Worm (Caenorhabditis elegans) whole organism, midembryonic: ENCODE data around the gene xol-1.

Experiments used
- T22C8.4 ChIP-seq: fragments of 200-800 bp; sonication (Bioruptor generic); IDR thresholded peaks from 2 replicates; pipeline ENCODE4 v1.3.6; 2022; ENCODE audit warnings: missing genetic modification characterization, missing compliant biosample characterization
- cog-1 ChIP-seq: sonication (generic microtip); optimal IDR thresholded peaks from 2 replicates; lab custom pipeline; 2016; ENCODE audit warnings: missing genetic modification characterization, missing compliant biosample characterization
- flt-1 ChIP-seq: fragments of 200-800 bp; sonication (Bioruptor generic); IDR thresholded peaks from 2 replicates; pipeline ENCODE4 v1.3.6; 2022; ENCODE audit warnings: missing genetic modification characterization, missing compliant biosample characterization
- klf-2 ChIP-seq: fragments of 200-800 bp; sonication (Bioruptor generic); conservative IDR thresholded peaks from 2 replicates; pipeline ENCODE4 v1.3.6; 2022; ENCODE audit warnings: missing genetic modification reagents, missing genetic modification characterization, missing compliant biosample characterization
- med-1 ChIP-seq: sonication (generic microtip); optimal IDR thresholded peaks from 2 replicates; lab custom pipeline; 2017; ENCODE audit warnings: missing genetic modification characterization, mild to moderate bottlenecking, missing compliant biosample characterization, antibody characterized with exemption, missing genetic modification reagents; ENCODE audit not compliant: insufficient read depth
- ref-1 ChIP-seq: fragments of 200-800 bp; sonication (Bioruptor generic); conservative IDR thresholded peaks from 2 replicates; pipeline ENCODE4 v1.3.6; 2022; ENCODE audit warnings: missing genetic modification reagents, missing genetic modification characterization, missing compliant biosample characterization
- tab-1 ChIP-seq: fragments of 200-800 bp; sonication (Bioruptor generic); IDR thresholded peaks from 2 replicates; pipeline ENCODE4 v1.3.6; 2022; ENCODE audit warnings: missing genetic modification characterization, missing compliant biosample characterization
- ztf-23 ChIP-seq: fragments of 200-800 bp; sonication (Bioruptor generic); IDR thresholded peaks from 2 replicates; pipeline ENCODE4 v1.3.6; 2022; ENCODE audit warnings: missing genetic modification reagents, missing genetic modification characterization, missing compliant biosample characterization
- ztf-29 ChIP-seq: fragments of 200-800 bp; sonication (Bioruptor generic); IDR thresholded peaks from 2 replicates; pipeline ENCODE4 v1.3.6; 2022; ENCODE audit warnings: missing genetic modification reagents, missing genetic modification characterization, missing compliant biosample characterization

Gene xol-1

DNA sequence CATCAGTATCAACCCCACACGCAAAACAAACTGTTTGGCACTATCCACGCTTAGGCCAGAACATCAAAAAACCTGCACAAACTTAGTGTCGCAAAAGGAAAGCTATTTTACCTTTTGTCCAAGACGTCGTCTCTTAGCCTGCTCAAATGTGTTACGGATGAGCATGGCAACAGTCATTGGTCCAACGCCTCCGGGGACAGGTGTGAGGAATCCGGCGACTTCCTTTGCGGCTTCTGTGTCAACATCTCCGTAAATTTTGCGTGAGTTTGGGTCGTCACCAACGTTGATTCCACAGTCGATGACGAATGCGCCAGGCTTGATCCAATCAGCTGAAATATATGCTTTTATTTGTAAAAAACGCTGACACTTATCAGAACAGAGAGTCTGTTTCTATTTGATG, 43.6 kb downstream of the xol-1 start:
- TF ChIP-seq klf-2 (GFP tag; lab: Robert Waterston, UW) (no peak), ref-1 (GFP tag; lab: Robert Waterston, UW) (no peak), med-1 (GFP tag; lab: Kevin White, UChicago) (no peak), cog-1 (tag; lab: Kevin White, UChicago) (no peak), T22C8.4 (no peak), flt-1 (GFP tag; lab: Robert Waterston, UW) (no peak), ztf-29 (no peak), tab-1 (no peak), ztf-23 (no peak)

DNA sequence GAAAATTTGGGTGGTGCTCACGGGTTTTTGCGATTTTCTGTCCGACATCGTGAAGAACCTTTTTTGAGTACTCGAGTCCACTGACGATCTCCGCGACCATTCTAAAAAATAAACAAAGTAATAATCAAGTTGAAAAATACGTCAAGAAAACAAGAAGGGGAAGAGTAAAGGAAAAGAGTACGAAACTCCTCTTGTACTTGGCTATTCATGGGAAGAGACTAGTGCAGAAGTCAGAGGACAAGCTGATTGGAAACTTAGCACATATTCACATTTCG, 45.3 kb downstream of the xol-1 start, which contains the start of gene dao-3:
Gene dao-3 (minus strand): TSS at position 101 of the 275 bp plus-strand sequence.
- no peak for TF ChIP-seq ztf-23
- no peak for TF ChIP-seq med-1 (GFP tag; lab: Kevin White, UChicago)
- no peak for TF ChIP-seq cog-1 (tag; lab: Kevin White, UChicago)
- no peak for TF ChIP-seq klf-2 (GFP tag; lab: Robert Waterston, UW)

DNA sequence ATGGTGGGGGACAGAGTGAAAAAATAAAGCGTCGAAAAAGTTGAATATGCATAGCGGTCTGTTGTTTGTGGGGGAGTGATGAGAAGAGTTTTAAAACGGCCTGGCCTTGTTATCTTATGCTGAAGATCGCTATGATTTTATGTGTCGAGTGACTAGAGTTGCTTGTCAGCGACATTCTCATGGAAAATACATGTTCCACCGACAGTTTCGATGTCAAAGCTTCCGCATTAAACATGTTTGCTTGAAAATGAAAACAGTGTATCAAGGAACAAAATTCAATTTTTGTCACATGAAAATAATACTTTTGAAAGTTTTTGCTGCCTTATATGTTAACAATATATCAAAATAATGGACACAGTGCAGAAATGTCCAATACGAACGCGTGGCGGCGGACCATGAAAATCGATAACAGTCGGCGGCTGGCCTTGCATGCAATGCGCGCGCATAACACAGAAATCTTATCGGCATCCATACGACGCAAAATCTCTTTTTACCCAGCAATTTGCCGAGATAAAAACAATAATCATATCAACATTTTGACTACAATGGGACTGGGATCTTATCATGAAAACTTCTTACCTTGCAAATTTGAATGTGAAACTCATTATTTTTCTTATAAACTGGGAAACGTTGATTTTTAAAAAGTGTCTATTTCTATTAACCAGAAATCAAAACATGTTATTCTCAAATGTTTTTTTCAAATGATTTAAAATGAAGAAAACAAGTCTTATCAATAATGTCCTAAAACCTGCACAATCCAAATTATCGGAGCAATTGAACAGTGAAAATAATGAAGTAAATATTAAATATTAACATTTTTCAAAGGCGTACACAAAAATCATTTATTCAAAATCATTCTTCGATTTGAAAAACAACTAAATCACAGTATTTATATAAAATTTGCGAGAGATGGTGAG, 45.9 kb downstream of the xol-1 start:
- no peak for TF ChIP-seq ztf-29
- no peak for TF ChIP-seq med-1 (GFP tag; lab: Kevin White, UChicago)
- peak; percentile 46 for TF ChIP-seq T22C8.4

DNA sequence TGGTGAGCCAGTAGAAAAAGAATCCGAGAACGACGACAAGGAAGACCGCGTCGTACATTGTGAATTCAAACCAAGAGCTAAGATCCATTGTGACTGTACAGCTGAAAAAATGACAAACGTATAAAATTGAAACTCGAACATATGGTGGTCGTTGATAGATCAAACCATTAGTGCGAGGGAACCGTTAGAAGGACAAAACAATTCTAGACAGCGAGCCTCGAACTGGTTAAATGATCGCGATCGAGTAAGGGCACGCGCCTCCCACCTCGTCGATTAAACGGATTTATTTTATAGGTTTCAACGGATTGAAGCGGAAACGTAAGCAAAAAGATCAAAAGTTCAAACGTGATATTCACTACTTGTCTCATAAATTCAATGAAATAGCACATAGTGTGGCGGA, 47.4 kb downstream of the xol-1 start, which contains the start of gene vem-1:
Gene vem-1 (minus strand): TSS at position 101 of the 400 bp plus-strand sequence.
- TF ChIP-seq T22C8.4 (no peak), ztf-23 (no peak), klf-2 (GFP tag; lab: Robert Waterston, UW) (no peak), ref-1 (GFP tag; lab: Robert Waterston, UW) (no peak), ztf-29 (no peak), cog-1 (tag; lab: Kevin White, UChicago) (no peak), med-1 (GFP tag; lab: Kevin White, UChicago) (no peak), flt-1 (GFP tag; lab: Robert Waterston, UW) (no peak), tab-1 (no peak)

DNA sequence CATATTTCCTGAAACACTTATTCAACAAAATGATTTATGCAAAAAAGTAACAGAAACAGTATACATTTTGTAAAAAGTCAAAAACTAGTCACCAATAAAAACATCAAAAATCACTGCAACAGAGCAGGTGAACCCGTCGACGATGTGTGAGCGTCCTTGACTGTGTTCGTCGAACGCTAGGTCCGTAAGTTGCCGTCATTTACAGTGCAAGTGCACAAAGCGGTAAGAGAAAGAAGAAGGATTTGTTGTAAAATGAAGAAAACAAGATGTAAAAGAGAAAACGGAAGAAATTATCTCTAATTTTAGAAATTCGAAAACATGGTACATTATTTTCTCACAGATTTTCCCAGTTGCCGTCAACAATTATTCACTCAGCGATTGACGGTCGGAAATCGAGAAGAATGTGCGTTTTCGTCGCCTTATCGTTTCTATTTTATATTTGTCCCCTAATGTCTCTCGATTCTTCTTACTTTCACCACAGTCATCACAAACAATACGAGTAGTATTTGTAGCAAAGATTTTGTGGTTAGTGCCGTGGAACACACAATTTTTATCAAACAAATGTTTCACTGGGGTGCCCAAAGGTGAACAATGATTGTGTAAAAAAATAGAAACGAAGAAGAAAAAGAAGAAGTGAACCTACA, 48.3 kb downstream of the xol-1 start:
- TF ChIP-seq tab-1 = no peak
- no peak for TF ChIP-seq T22C8.4
- no peak for TF ChIP-seq ref-1 (GFP tag; lab: Robert Waterston, UW)
- no peak for TF ChIP-seq ztf-23
- TF ChIP-seq cog-1 (tag; lab: Kevin White, UChicago) = no peak
- no peak for TF ChIP-seq klf-2 (GFP tag; lab: Robert Waterston, UW)

DNA sequence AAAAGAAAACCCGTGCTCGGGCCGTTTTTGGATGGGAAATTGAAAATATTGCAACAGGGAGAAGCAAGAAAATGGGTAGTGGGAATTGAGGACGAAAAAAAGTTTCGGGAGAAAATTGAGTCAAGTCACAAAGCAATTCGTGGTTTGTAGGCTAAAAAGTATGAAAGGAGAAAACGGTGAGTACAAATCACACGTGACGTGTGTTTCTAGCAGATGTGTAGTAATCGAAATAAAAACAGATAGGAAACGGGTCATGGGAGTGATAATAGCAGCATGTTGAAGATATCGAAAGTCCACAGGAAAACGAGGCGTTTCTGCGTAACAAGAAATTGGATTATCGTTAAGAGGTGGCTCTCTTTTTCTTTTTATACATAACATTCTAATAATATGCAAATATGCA, 48.8 kb downstream of the xol-1 start:
- TF ChIP-seq ztf-29 (no peak), tab-1 (no peak), ref-1 (GFP tag; lab: Robert Waterston, UW) (no peak), T22C8.4 (no peak), cog-1 (tag; lab: Kevin White, UChicago) (no peak)
